Worm (Caenorhabditis elegans): ENCODE data around the gene F10D7.11.

The F10D7.11 gene

ce11 chrX:17381975-17382374 is 19.3 kb downstream of the F10D7.11 start, which contains the start of gene F10D7.4:
Gene F10D7.4, minus strand, starts transcription at chrX:17382075.
- TF ChIP-seq hmg-11 (tag; optimal IDR thresholded peaks at IDR 0.05), result no peak
- TF ChIP-seq ZK546.5 (tag; optimal IDR thresholded peaks at IDR 0.05), result no peak
- TF ChIP-seq R02D3.7 (tag; optimal IDR thresholded peaks at IDR 0.05), result no peak
- TF ChIP-seq egl-27 (tag; optimal IDR thresholded peaks at IDR 0.05), result no peak
- TF ChIP-seq ceh-9 (tag; optimal IDR thresholded peaks at IDR 0.05), result no peak
- TF ChIP-seq fkh-10 (GFP tag; optimal IDR thresholded peaks at IDR 0.05), result no peak
- TF ChIP-seq ceh-28 (tag; optimal IDR thresholded peaks at IDR 0.05), result no peak
- TF ChIP-seq ztf-11 (tag; optimal IDR thresholded peaks at IDR 0.05), result no peak
- no peak for TF ChIP-seq zag-1 (tag; optimal IDR thresholded peaks at IDR 0.05)
- no peak for TF ChIP-seq fos-1 (tag; optimal IDR thresholded peaks at IDR 0.05)
- no peak for TF ChIP-seq lsy-12 (tag; optimal IDR thresholded peaks at IDR 0.05)
- no peak for TF ChIP-seq skn-1 (tag; optimal IDR thresholded peaks at IDR 0.05)
- TF ChIP-seq jun-1 (tag; optimal IDR thresholded peaks at IDR 0.05), result no peak
- no peak for TF ChIP-seq sea-2 (GFP tag; optimal IDR thresholded peaks at IDR 0.05)
- no peak for TF ChIP-seq pha-4 (tag; optimal IDR thresholded peaks at IDR 0.05)
- no peak for TF ChIP-seq nhr-67 (tag; optimal IDR thresholded peaks at IDR 0.05)
- TF ChIP-seq nhr-23 (tag; optimal IDR thresholded peaks at IDR 0.05), result no peak
- no peak for TF ChIP-seq lin-15B (tag; optimal IDR thresholded peaks at IDR 0.05)
- TF ChIP-seq nhr-76 (tag; optimal IDR thresholded peaks at IDR 0.05), result no peak
- no peak for TF ChIP-seq aly-2 (tag; optimal IDR thresholded peaks at IDR 0.05)

DNA sequence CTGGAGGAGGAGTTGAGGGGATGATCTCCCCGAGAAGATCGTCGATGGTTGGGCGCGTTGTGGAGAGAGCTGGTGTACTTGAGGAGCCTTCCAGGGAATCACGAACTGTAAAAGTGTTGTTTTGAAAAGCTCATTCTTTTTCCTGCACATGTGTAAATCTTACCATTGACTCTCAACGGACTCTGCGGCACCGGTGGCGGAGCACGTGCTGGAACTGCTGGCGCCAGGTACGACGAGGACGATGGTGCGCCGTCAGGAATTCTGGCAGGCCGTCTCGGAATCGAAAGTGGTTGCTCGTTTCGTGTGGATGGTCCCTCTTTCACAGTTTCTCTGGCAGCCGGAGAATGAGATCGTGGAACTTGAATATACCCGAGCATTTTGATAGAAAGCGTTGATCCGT is 21.7 kb downstream of the F10D7.11 start:
- TF ChIP-seq egl-5 (tag; optimal IDR thresholded peaks at IDR 0.05), result no peak

DNA sequence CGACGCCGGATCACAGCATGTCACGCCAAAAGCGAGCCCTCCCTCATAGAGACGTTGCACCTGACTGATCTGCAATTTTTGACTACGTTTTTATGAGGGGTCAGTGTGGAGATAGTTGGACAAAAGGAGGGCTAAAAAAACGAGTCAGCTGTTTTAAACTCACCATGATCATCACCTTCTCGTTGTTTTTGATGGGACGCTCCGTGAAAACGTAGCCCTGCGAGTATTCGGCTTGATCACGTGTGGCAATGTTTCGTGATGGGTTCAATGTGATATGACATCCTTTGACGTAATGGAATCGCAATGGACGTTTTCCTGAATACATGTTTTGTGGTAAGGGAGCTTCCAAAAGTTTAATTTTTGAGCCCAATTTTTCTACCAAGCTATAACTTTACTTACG is 22.5 kb downstream of the F10D7.11 start:
- TF ChIP-seq nhr-23 (tag; optimal IDR thresholded peaks at IDR 0.05) (no peak), ceh-28 (tag; optimal IDR thresholded peaks at IDR 0.05) (no peak), nhr-11 (tag; optimal IDR thresholded peaks at IDR 0.05) (peak; percentile 38), elt-1 (tag; optimal IDR thresholded peaks at IDR 0.05) (no peak), ceh-82 (tag; optimal IDR thresholded peaks at IDR 0.05) (no peak), ceh-16 (tag; optimal IDR thresholded peaks at IDR 0.05) (no peak)

- no peak for TF ChIP-seq ama-1 (optimal IDR thresholded peaks at IDR 0.05)
- no peak for TF ChIP-seq ceh-9 (tag; optimal IDR thresholded peaks at IDR 0.05)
- no peak for TF ChIP-seq fkh-2 (tag; optimal IDR thresholded peaks at IDR 0.05)
- TF ChIP-seq pha-4 (tag; optimal IDR thresholded peaks at IDR 0.05), result peak; percentile 35
- peak; percentile 25 for TF ChIP-seq elt-2 (tag; optimal IDR thresholded peaks at IDR 0.05)
- peak; percentile 21 for TF ChIP-seq pqm-1 (tag; optimal IDR thresholded peaks at IDR 0.05)
Measured at ce11 chrX:17386130-17386529, 23.5 kb downstream of the F10D7.11 start.

- TF ChIP-seq pqm-1 (tag; optimal IDR thresholded peaks at IDR 0.05) (no peak), ceh-82 (tag; optimal IDR thresholded peaks at IDR 0.05) (no peak), skn-1 (tag; optimal IDR thresholded peaks at IDR 0.05) (no peak), nhr-23 (tag; optimal IDR thresholded peaks at IDR 0.05) (no peak), snpc-4 (tag; optimal IDR thresholded peaks at IDR 0.05) (no peak), sea-2 (GFP tag; optimal IDR thresholded peaks at IDR 0.05) (no peak), nfya-1 (tag; optimal IDR thresholded peaks at IDR 0.05; ENCODE audit: insufficient read depth) (no peak), ztf-11 (tag; optimal IDR thresholded peaks at IDR 0.05) (no peak), fkh-10 (GFP tag; optimal IDR thresholded peaks at IDR 0.05) (no peak), egl-27 (tag; optimal IDR thresholded peaks at IDR 0.05) (no peak), nhr-43 (tag; optimal IDR thresholded peaks at IDR 0.05; ENCODE audit: poor library complexity, severe bottlenecking) (no peak), nhr-76 (tag; optimal IDR thresholded peaks at IDR 0.05) (no peak), lsy-12 (tag; optimal IDR thresholded peaks at IDR 0.05) (no peak), hmg-11 (tag; optimal IDR thresholded peaks at IDR 0.05) (no peak), unc-39 (tag; optimal IDR thresholded peaks at IDR 0.05) (no peak), nhr-28 (tag; optimal IDR thresholded peaks at IDR 0.05) (no peak), ceh-9 (tag; optimal IDR thresholded peaks at IDR 0.05) (no peak), lin-39 (tag; optimal IDR thresholded peaks at IDR 0.05) (no peak), nhr-77 (tag; optimal IDR thresholded peaks at IDR 0.05) (no peak)
Measured at ce11 chrX:17390531-17390930, 27.9 kb downstream of the F10D7.11 start.
